Fruit fly (Drosophila melanogaster) S2 (cell line): Measurements from ENCODE around the gene CG46318.

Experiments used
- CG8478 ChIP-seq: fragments of >200 bp; optimal IDR thresholded peaks from 2 replicates; lab custom pipeline; 2018
- CTCF ChIP-seq, 2 experiments: fragments of >200 bp; optimal IDR thresholded peaks; 2 replicates each; lab custom pipeline; 2018

DNA sequence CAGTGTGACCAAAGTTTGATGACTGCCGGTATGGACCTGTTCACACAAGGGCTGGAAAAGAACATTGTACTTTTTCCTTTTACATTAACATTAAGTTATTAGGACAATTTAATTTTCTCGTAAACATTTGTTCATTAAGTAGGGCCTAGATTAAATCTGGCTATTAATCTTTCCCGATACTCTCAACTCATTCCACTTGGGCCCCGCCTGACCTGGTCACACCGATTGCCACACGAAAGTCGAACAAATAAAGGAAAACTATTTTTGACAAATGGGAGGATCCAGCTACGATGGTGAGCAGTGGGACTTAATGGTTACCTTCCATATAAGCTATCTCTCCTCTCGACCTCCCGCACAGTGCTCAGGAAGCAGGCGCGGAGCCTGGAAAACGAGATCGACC lies 16.9 kb upstream of the CG46318 start, which contains the start of the genes Cpsf73 and Gos28:
- TF ChIP-seq CTCF (optimal IDR thresholded peaks at IDR 0.05; lab: Kevin White, UChicago) (peak in 1 of 2 experiments; percentile 18), CG8478 (lab: Kevin White, UChicago) (no peak)
